Worm (Caenorhabditis elegans) whole organism, L1 larva: ENCODE data around the gene Y5F2A.4.

Experiments used
- C04F5.9 ChIP-seq: sonication (generic microtip); optimal IDR thresholded peaks from 2 replicates; lab custom pipeline; 2016; ENCODE audit warnings: missing genetic modification characterization, missing compliant biosample characterization
- C16A3.4 ChIP-seq: fragments of 150-350 bp; optimal IDR thresholded peaks from 2 replicates; lab custom pipeline; 2014; ENCODE audit warnings: missing biosample characterization, missing genetic modification characterization
- aly-2 ChIP-seq: fragments of 150-350 bp; optimal IDR thresholded peaks from 2 replicates; lab custom pipeline; 2014; ENCODE audit warnings: missing biosample characterization, missing genetic modification characterization
- ama-1 ChIP-seq: fragments of 150-350 bp; optimal IDR thresholded peaks from 2 replicates; lab custom pipeline; 2014
- ceh-82 ChIP-seq, 3 experiments: fragments of 150-350 bp in 1 of 3; sonication (generic microtip) in 2 of 3; optimal IDR thresholded peaks; 2 replicates each; lab custom pipeline; 2014 to 2017; ENCODE audit warnings: missing biosample characterization in 3 of 3, missing genetic modification characterization in 3 of 3
- efl-1 ChIP-seq, 4 experiments: fragments of 150-350 bp; optimal IDR thresholded peaks in 3 of 4; peaks in 1 of 4; 1 replicate in 1 of 4; 2 replicates in 3 of 4; lab custom pipeline; 2014; ENCODE audit warnings: missing biosample characterization in 2 of 4, missing genetic modification characterization in 2 of 4, missing genetic modification reagents in 2 of 4
- elt-3 ChIP-seq, 6 experiments: fragments of 150-350 bp in 1 of 6; sonication (generic microtip); optimal IDR thresholded peaks; 2 replicates each; lab custom pipeline; 2017 to 2018; ENCODE audit warnings: missing biosample characterization in 6 of 6, missing genetic modification characterization in 6 of 6, inconsistent platforms in 1 of 6
- ets-5 ChIP-seq: fragments of 200-800 bp; sonication (Bioruptor generic); IDR thresholded peaks from 2 replicates; pipeline ENCODE4 v1.3.6; 2022; ENCODE audit warnings: missing genetic modification characterization, missing compliant biosample characterization
- fkh-8 ChIP-seq: sonication (generic microtip); optimal IDR thresholded peaks from 2 replicates; lab custom pipeline; 2016; ENCODE audit warnings: mild to moderate bottlenecking, missing genetic modification characterization, missing compliant biosample characterization
- fos-1 ChIP-seq: fragments of 150-350 bp; optimal IDR thresholded peaks from 2 replicates; lab custom pipeline; 2014; ENCODE audit warnings: missing biosample characterization, missing genetic modification characterization
- hlh-17 ChIP-seq: fragments of 200-800 bp; sonication (Bioruptor generic); optimal IDR thresholded peaks from 2 replicates; lab custom pipeline; 2018; ENCODE audit warnings: missing genetic modification characterization, mild to moderate bottlenecking, missing compliant biosample characterization, moderate library complexity, borderline replicate concordance
- hlh-4 ChIP-seq: sonication (generic microtip); optimal IDR thresholded peaks from 2 replicates; lab custom pipeline; 2016; ENCODE audit warnings: mild to moderate bottlenecking, missing genetic modification characterization, missing compliant biosample characterization
- lin-13 ChIP-seq: fragments of 150-350 bp; optimal IDR thresholded peaks from 2 replicates; lab custom pipeline; 2014; ENCODE audit warnings: missing biosample characterization, missing genetic modification reagents, missing genetic modification characterization
- lin-15B ChIP-seq: fragments of 150-350 bp; sonication (generic microtip); optimal IDR thresholded peaks from 3 replicates; lab custom pipeline; 2014; ENCODE audit warnings: missing biosample characterization, missing genetic modification characterization
- lin-35 ChIP-seq, 2 experiments: fragments of 150-350 bp; optimal IDR thresholded peaks; 2 replicates each; lab custom pipeline; 2014; ENCODE audit warnings: missing biosample characterization in 2 of 2, missing genetic modification characterization in 2 of 2, missing genetic modification reagents in 2 of 2
- lsy-2 ChIP-seq, 2 experiments: fragments of 150-350 bp; optimal IDR thresholded peaks; 2 replicates each; lab custom pipeline; 2014; ENCODE audit warnings: missing biosample characterization in 2 of 2, missing genetic modification characterization in 2 of 2
- mab-9 ChIP-seq: fragments of 200-800 bp; sonication (Bioruptor generic); IDR thresholded peaks from 2 replicates; pipeline ENCODE4 v1.3.6; 2022; ENCODE audit warnings: missing genetic modification reagents, missing genetic modification characterization, missing compliant biosample characterization
- nhr-19 ChIP-seq: fragments of 200-800 bp; sonication (Bioruptor generic); conservative IDR thresholded peaks from 2 replicates; pipeline ENCODE4 v1.3.6; 2022; ENCODE audit warnings: missing genetic modification characterization, missing compliant biosample characterization
- nhr-20 ChIP-seq: sonication (generic microtip); optimal IDR thresholded peaks from 2 replicates; lab custom pipeline; 2016; ENCODE audit warnings: mild to moderate bottlenecking, missing genetic modification characterization, missing compliant biosample characterization
- nhr-71 ChIP-seq: sonication (generic microtip); optimal IDR thresholded peaks from 2 replicates; lab custom pipeline; 2016; ENCODE audit warnings: mild to moderate bottlenecking, missing genetic modification characterization, moderate library complexity, missing compliant biosample characterization
- nhr-77 ChIP-seq: fragments of 150-350 bp; optimal IDR thresholded peaks from 2 replicates; lab custom pipeline; 2014; ENCODE audit warnings: missing biosample characterization, missing genetic modification characterization
- nhr-84 ChIP-seq: sonication (generic microtip); optimal IDR thresholded peaks from 2 replicates; lab custom pipeline; 2017; ENCODE audit warnings: missing biosample characterization, missing genetic modification characterization
- nhr-85 ChIP-seq: sonication (generic microtip); peaks from one replicate; lab custom pipeline; 2016; ENCODE audit warnings: missing genetic modification characterization, inconsistent platforms, missing compliant biosample characterization
- pqm-1 ChIP-seq: sonication (generic microtip); optimal IDR thresholded peaks from 3 replicates; lab custom pipeline; 2017; ENCODE audit warnings: missing biosample characterization, missing genetic modification characterization
- skn-1 ChIP-seq: fragments of 150-350 bp; optimal IDR thresholded peaks from 2 replicates; lab custom pipeline; 2014; ENCODE audit warnings: missing biosample characterization, missing genetic modification characterization
- tlp-1 ChIP-seq: fragments of 150-350 bp; optimal IDR thresholded peaks from 2 replicates; lab custom pipeline; 2014; ENCODE audit warnings: missing biosample characterization, missing genetic modification characterization
- unc-86 ChIP-seq: sonication (generic microtip); optimal IDR thresholded peaks from 2 replicates; lab custom pipeline; 2016; ENCODE audit warnings: missing genetic modification characterization, missing compliant biosample characterization
- unc-98 ChIP-seq: fragments of 200-800 bp; sonication (Bioruptor generic); IDR thresholded peaks from 2 replicates; pipeline ENCODE4 v1.3.6; 2022; ENCODE audit warnings: missing genetic modification characterization, missing compliant biosample characterization
- vab-15 ChIP-seq: sonication (generic microtip); optimal IDR thresholded peaks from 2 replicates; lab custom pipeline; 2017; ENCODE audit warnings: missing genotype, mild to moderate bottlenecking, missing genetic modification characterization, missing compliant biosample characterization
- xbp-1 ChIP-seq: sonication (generic microtip); optimal IDR thresholded peaks from 2 replicates; lab custom pipeline; 2016; ENCODE audit warnings: missing genetic modification characterization, missing compliant biosample characterization
- zag-1 ChIP-seq: fragments of 150-350 bp; optimal IDR thresholded peaks from 2 replicates; lab custom pipeline; 2014; ENCODE audit warnings: missing biosample characterization, missing genetic modification characterization
- ztf-4 ChIP-seq: fragments of 150-350 bp; optimal IDR thresholded peaks from 2 replicates; lab custom pipeline; 2014; ENCODE audit warnings: missing biosample characterization, missing genetic modification characterization

The Y5F2A.4 gene

ce11 chrIV:11109771-11110170, 31.4 kb upstream of the Y5F2A.4 start, which contains the start of gene pigk-1:
pigk-1 (minus strand) TSS chrIV:11110018.
- TF ChIP-seq lsy-2 (tag; optimal IDR thresholded peaks at IDR 0.05; lab: Kevin White, UChicago) (peak in 1 of 2 experiments; percentile 37), elt-3 (tag; optimal IDR thresholded peaks at IDR 0.05; lab: Kevin White, UChicago) (no peak), nhr-71 (tag; lab: Kevin White, UChicago) (peak; percentile 12), skn-1 (no peak), nhr-19 (0 out of 2 replicates have a peak, but pooled peaks have one; percentile 6), aly-2 (peak; percentile 7), fos-1 (peak; percentile 27), C16A3.4 (tag; lab: Kevin White, UChicago) (no peak), hlh-4 (tag; lab: Kevin White, UChicago) (no peak), lin-35 (GFP tag; optimal IDR thresholded peaks at IDR 0.05; lab: Kevin White, UChicago) (no peak), ceh-82 (tag; optimal IDR thresholded peaks at IDR 0.05; lab: Kevin White, UChicago) (no peak), hlh-17 (no peak), xbp-1 (tag; lab: Kevin White, UChicago) (no peak), zag-1 (tag; lab: Kevin White, UChicago) (no peak), ets-5 (GFP tag; lab: Robert Waterston, UW) (no peak), unc-98 (GFP tag; lab: Robert Waterston, UW) (no peak), ama-1 (lab: Kevin White, UChicago) (no peak)

ce11 chrIV:11105724-11106123, 27.3 kb upstream of the Y5F2A.4 start, which contains the start of gene srlf-24:
srlf-24 (minus strand) TSS chrIV:11105824.
- TF ChIP-seq efl-1 (optimal IDR thresholded peaks at IDR 0.05; lab: Kevin White, UChicago) (no peak), efl-1 (GFP tag; optimal IDR thresholded peaks at IDR 0.05 in 1 of 2; lab: Kevin White, UChicago) (peak in 1 of 2 experiments; percentile 51), vab-15 (tag; lab: Kevin White, UChicago) (no peak)

ce11 chrIV:11103501-11103900, 25.1 kb upstream of the Y5F2A.4 start:
- no peak for TF ChIP-seq hlh-17
- TF ChIP-seq lin-15B (tag; lab: Kevin White, UChicago): no peak
- TF ChIP-seq C04F5.9: no peak
- TF ChIP-seq nhr-85 (tag; lab: Kevin White, UChicago): peak; percentile 61

- TF ChIP-seq pqm-1 (tag; lab: Kevin White, UChicago) (no peak), fkh-8 (no peak), tlp-1 (no peak), unc-86 (tag; lab: Kevin White, UChicago) (no peak), nhr-20 (tag; lab: Kevin White, UChicago) (no peak), ztf-4 (tag; lab: Kevin White, UChicago) (no peak), mab-9 (GFP tag; lab: Robert Waterston, UW) (no peak), nhr-77 (no peak)
These were observed 24.2 kb upstream of the Y5F2A.4 start, which contains the start of gene srlf-17 for ce11 chrIV:11102608-11103007. srlf-17 (minus strand) TSS chrIV:11102708.

- TF ChIP-seq pqm-1 (tag; lab: Kevin White, UChicago) (no peak), lin-13 (no peak)
These were observed 23.0 kb upstream of the Y5F2A.4 start, which contains the start of gene srlf-18 for ce11 chrIV:11101383-11101782. srlf-18 (minus strand) TSS chrIV:11101483.

- TF ChIP-seq xbp-1 (tag; lab: Kevin White, UChicago) (no peak), hlh-4 (tag; lab: Kevin White, UChicago) (no peak), nhr-84 (tag; lab: Kevin White, UChicago) (no peak), lin-13 (no peak)
- TF ChIP-seq, all 84 proteins: peak for 0
These were observed 21.9 kb upstream of the Y5F2A.4 start, which contains the start of gene str-3 for ce11 chrIV:11100271-11100670. str-3 (minus strand) TSS chrIV:11100371.
